Worm (Caenorhabditis elegans): ENCODE data around the gene F13D11.3.

DNA sequence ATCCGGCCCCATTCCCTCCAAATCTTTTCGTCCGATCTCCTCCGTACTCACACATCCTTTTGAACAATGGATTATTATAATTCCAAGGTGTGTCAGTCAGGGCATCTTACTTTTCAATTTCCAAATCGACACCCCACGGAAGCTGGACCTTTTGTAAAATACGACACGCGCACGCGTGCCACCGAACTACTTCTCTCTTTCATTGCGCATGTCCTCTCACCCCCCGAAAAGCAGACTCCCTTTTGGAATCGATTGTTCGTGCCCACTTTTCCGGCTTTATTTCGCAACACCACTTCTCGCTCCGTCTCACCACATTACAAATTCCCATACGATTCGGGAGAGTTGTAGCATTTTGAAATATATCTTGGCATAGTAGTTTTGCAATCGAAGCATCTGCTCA is 41.5 kb upstream of the F13D11.3 start:
- TF ChIP-seq flt-1 (GFP tag; IDR thresholded peaks at IDR 0.05) (no peak), ceh-36 (tag; optimal IDR thresholded peaks at IDR 0.05) (no peak), hmg-4 (GFP tag; optimal IDR thresholded peaks at IDR 0.05) (no peak), ama-1 (optimal IDR thresholded peaks at IDR 0.05) (no peak), scrt-1 (GFP tag; IDR thresholded peaks at IDR 0.05) (no peak), tra-4 (tag; optimal IDR thresholded peaks at IDR 0.05) (no peak), F13C5.2 (tag; optimal IDR thresholded peaks at IDR 0.05) (no peak), hmbx-1 (tag; optimal IDR thresholded peaks at IDR 0.05) (no peak), tbx-11 (GFP tag; IDR thresholded peaks at IDR 0.05) (no peak), ceh-13 (GFP tag; optimal IDR thresholded peaks at IDR 0.05) (no peak), B0310.2 (tag; optimal IDR thresholded peaks at IDR 0.05) (no peak)

Measured in whole organism, early embryonic.